Fruit fly (Drosophila melanogaster): ENCODE results near the gene CG15564.
A peak's percentile ranks its signal among the peaks of the same experiment; 100 is the strongest.

Gene CG15564

dm6 chr3R:31215830-31216229, 19.3 kb downstream of the CG15564 start, which contains the start of gene CG15561 (continued):
- peak; percentile 59 for TF ChIP-seq MESR4 (GFP tag; optimal IDR thresholded peaks at IDR 0.05)
- no peak for TF ChIP-seq Rx (GFP tag; IDR thresholded peaks at IDR 0.05)
- TF ChIP-seq otp (GFP tag; IDR thresholded peaks at IDR 0.05): no peak
- peak; percentile 62 for TF ChIP-seq sug (tag; optimal IDR thresholded peaks at IDR 0.05)
- no peak for TF ChIP-seq Chrac-16 (GFP tag; optimal IDR thresholded peaks at IDR 0.05)
- no peak for TF ChIP-seq CG6683 (GFP tag; optimal IDR thresholded peaks at IDR 0.05)
- TF ChIP-seq CG30403 (GFP tag; optimal IDR thresholded peaks at IDR 0.05): peak; percentile 44
- TF ChIP-seq tx (GFP tag; optimal IDR thresholded peaks at IDR 0.05): peak; percentile 20
- TF ChIP-seq CG10366 (GFP tag; IDR thresholded peaks at IDR 0.05): no peak
- TF ChIP-seq Fer1 (GFP tag; optimal IDR thresholded peaks at IDR 0.05): peak; percentile 56
- peak; percentile 55 for TF ChIP-seq Fer3 (tag; optimal IDR thresholded peaks at IDR 0.05)
- no peak for TF ChIP-seq CG6854 (GFP tag; optimal IDR thresholded peaks at IDR 0.05)
- TF ChIP-seq Asciz (GFP tag; optimal IDR thresholded peaks at IDR 0.05): no peak
- no peak for TF ChIP-seq tll (GFP tag; optimal IDR thresholded peaks at IDR 0.05)
- no peak for TF ChIP-seq row (GFP tag; IDR thresholded peaks at IDR 0.05)
- TF ChIP-seq CG15073 (GFP tag; optimal IDR thresholded peaks at IDR 0.05): no peak
- TF ChIP-seq Tbp (GFP tag; optimal IDR thresholded peaks at IDR 0.05): no peak
- TF ChIP-seq dati (GFP tag; IDR thresholded peaks at IDR 0.05): no peak
- TF ChIP-seq CG4424 (GFP tag; optimal IDR thresholded peaks at IDR 0.05): no peak
- TF ChIP-seq Dref (GFP tag; IDR thresholded peaks at IDR 0.05): no peak
- no peak for TF ChIP-seq mld (GFP tag; IDR thresholded peaks at IDR 0.05; ENCODE audit: partially characterized antibody)
- TF ChIP-seq inv (GFP tag; IDR thresholded peaks at IDR 0.05; ENCODE audit: partially characterized antibody): no peak
- TF ChIP-seq al (GFP tag; IDR thresholded peaks at IDR 0.05): no peak
- TF ChIP-seq sisA (GFP tag; IDR thresholded peaks at IDR 0.05): no peak
- TF ChIP-seq pan (optimal IDR thresholded peaks at IDR 0.05): no peak
- TF ChIP-seq pan (GFP tag; optimal IDR thresholded peaks at IDR 0.05 in 1 of 2, IDR thresholded peaks at IDR 0.05 in 1 of 2): no peak
- no peak for TF ChIP-seq sna (GFP tag; IDR thresholded peaks at IDR 0.05; ENCODE audit: partially characterized antibody)
- TF ChIP-seq ems (GFP tag; optimal IDR thresholded peaks at IDR 0.05): peak; percentile 18
- TF ChIP-seq az2 (GFP tag; optimal IDR thresholded peaks at IDR 0.05): peak; percentile 30
- TF ChIP-seq Atf-2 (GFP tag; optimal IDR thresholded peaks at IDR 0.05): no peak
- TF ChIP-seq jigr1 (GFP tag; IDR thresholded peaks at IDR 0.05): no peak
- TF ChIP-seq CG11504 (tag; optimal IDR thresholded peaks at IDR 0.05): no peak
- TF ChIP-seq pho (GFP tag; optimal IDR thresholded peaks at IDR 0.05): peak; percentile 2
- TF ChIP-seq usp (GFP tag; optimal IDR thresholded peaks at IDR 0.05): no peak
- no peak for TF ChIP-seq CG16779 (GFP tag; IDR thresholded peaks at IDR 0.05)
- TF ChIP-seq CG4328 (GFP tag; optimal IDR thresholded peaks at IDR 0.05): no peak
- peak; percentile 95 for TF ChIP-seq cwo (GFP tag; optimal IDR thresholded peaks at IDR 0.05)
- TF ChIP-seq wdn (GFP tag; IDR thresholded peaks at IDR 0.05): no peak
- TF ChIP-seq Bgb (GFP tag; IDR thresholded peaks at IDR 0.05; ENCODE audit: partially characterized antibody): no peak
- no peak for TF ChIP-seq Doc3 (GFP tag; IDR thresholded peaks at IDR 0.05; ENCODE audit: partially characterized antibody)
- no peak for TF ChIP-seq CG15011 (GFP tag; optimal IDR thresholded peaks at IDR 0.05)
- peak; percentile 73 for TF ChIP-seq caup (GFP tag; optimal IDR thresholded peaks at IDR 0.05; ENCODE audit: severe bottlenecking)
- no peak for TF ChIP-seq crol (GFP tag; IDR thresholded peaks at IDR 0.05)
- TF ChIP-seq tio (GFP tag; optimal IDR thresholded peaks at IDR 0.05): no peak
- peak; percentile 41 for TF ChIP-seq CG12071 (GFP tag; optimal IDR thresholded peaks at IDR 0.05)
- no peak for TF ChIP-seq ap (GFP tag; IDR thresholded peaks at IDR 0.05)
- no peak for TF ChIP-seq CG10274 (GFP tag; optimal IDR thresholded peaks at IDR 0.05)
- peak; percentile 81 for TF ChIP-seq stwl (tag; optimal IDR thresholded peaks at IDR 0.05)
- TF ChIP-seq Hr51 (GFP tag; optimal IDR thresholded peaks at IDR 0.05): peak in 1 of 2 experiments; percentile 37
- TF ChIP-seq dpn (GFP tag; optimal IDR thresholded peaks at IDR 0.05): peak; percentile 38 to 67
- TF ChIP-seq CG11723 (GFP tag; optimal IDR thresholded peaks at IDR 0.05): no peak

Data from whole organism, embryonic.